Worm (Caenorhabditis elegans): ENCODE data around the gene srx-62.

Gene srx-62

DNA sequence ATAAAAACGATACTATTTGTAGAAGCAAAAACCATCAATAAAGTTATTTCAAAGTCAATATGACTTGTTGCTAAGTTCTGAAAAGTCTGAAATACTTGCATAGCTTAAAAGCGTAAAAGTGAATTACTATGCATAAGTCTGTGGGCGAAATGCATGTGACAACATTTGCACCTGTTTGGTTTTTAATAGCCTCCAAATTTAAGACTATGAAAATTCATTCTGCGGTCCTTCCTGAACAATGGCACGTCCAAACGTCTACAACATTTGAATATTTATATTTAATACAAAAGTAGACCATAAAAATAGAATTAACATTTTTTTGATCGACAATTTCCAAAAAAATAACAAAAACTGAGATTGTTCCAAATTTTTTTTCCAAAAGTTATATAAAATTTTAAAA, 26.0 kb upstream of the srx-62 start, which contains the start of gene K09D9.14:
TSS of gene K09D9.14 (minus strand) at position 101 of the 400 bp plus-strand sequence.
- TF ChIP-seq nhr-23 (tag; optimal IDR thresholded peaks at IDR 0.05) (no peak), nhr-237 (tag; optimal IDR thresholded peaks at IDR 0.05) (no peak), skn-1 (tag; optimal IDR thresholded peaks at IDR 0.05) (no peak), daf-12 (tag; optimal IDR thresholded peaks at IDR 0.05) (no peak), nhr-76 (tag; optimal IDR thresholded peaks at IDR 0.05) (no peak), nhr-12 (tag; optimal IDR thresholded peaks at IDR 0.05) (no peak), egl-27 (tag; optimal IDR thresholded peaks at IDR 0.05) (no peak), nhr-25 (tag; optimal IDR thresholded peaks at IDR 0.05) (no peak), sea-2 (GFP tag; optimal IDR thresholded peaks at IDR 0.05) (no peak), unc-39 (tag; optimal IDR thresholded peaks at IDR 0.05) (no peak), ztf-4 (tag; optimal IDR thresholded peaks at IDR 0.05) (no peak), lin-15B (tag; optimal IDR thresholded peaks at IDR 0.05) (no peak), hmg-11 (tag; optimal IDR thresholded peaks at IDR 0.05) (no peak), R02D3.7 (tag; optimal IDR thresholded peaks at IDR 0.05) (no peak), pqm-1 (tag; optimal IDR thresholded peaks at IDR 0.05) (no peak)

DNA sequence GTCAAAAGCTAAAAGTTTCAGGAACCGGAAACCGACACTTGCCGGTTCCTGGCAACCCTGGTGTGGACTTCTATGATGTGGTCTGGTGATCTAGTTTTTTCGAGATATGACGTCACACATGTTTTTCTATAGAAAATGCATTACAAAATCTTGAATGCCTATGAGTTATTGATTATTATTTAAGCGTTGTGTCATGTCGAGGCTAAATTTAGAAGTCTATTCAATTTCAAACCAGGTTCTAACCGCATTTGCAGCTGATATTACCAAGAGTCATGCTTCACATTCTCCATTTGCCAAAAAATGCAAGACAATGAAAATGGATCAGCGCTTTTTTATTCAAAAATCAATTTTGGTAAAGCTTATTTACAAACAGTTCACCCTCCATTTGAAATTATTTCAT, 23.4 kb upstream of the srx-62 start, which contains the start of gene K09D9.3:
TSS of gene K09D9.3 (plus strand) at position 301 of the 400 bp plus-strand sequence.
- TF ChIP-seq nhr-23 (tag; optimal IDR thresholded peaks at IDR 0.05) (no peak), elt-2 (tag; optimal IDR thresholded peaks at IDR 0.05) (no peak), mdl-1 (tag; optimal IDR thresholded peaks at IDR 0.05) (no peak), nhr-12 (tag; optimal IDR thresholded peaks at IDR 0.05) (no peak), ceh-28 (tag; optimal IDR thresholded peaks at IDR 0.05) (no peak), tbx-2 (tag; optimal IDR thresholded peaks at IDR 0.05) (no peak), nhr-77 (tag; optimal IDR thresholded peaks at IDR 0.05) (no peak), pha-4 (tag; optimal IDR thresholded peaks at IDR 0.05) (no peak), nhr-76 (tag; optimal IDR thresholded peaks at IDR 0.05) (no peak), hmg-11 (tag; optimal IDR thresholded peaks at IDR 0.05) (no peak), ztf-4 (tag; optimal IDR thresholded peaks at IDR 0.05) (no peak), nhr-43 (tag; optimal IDR thresholded peaks at IDR 0.05; ENCODE audit: poor library complexity, severe bottlenecking) (no peak)

DNA sequence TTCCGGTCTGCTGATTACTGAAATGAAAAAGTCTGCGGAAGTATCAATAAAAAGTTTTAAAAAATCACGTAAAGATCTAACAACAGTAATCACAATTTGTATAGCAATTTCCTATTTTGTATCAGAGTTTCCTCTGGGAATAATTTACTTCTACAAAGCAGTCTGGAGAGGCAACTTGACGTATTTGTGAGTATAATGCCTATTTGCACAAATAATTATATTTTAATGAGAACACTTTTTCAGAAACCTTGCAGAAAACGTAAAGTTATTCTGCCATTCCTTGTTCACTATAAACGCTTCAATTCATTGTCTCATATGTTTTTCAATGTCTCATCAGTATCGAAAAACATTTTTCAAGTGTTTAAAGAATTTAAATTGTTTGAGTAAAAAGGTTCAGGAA, 22.9 kb upstream of the srx-62 start:
- TF ChIP-seq nhr-43 (tag; optimal IDR thresholded peaks at IDR 0.05; ENCODE audit: poor library complexity, severe bottlenecking) (no peak), skn-1 (tag; optimal IDR thresholded peaks at IDR 0.05) (no peak), snpc-4 (tag; optimal IDR thresholded peaks at IDR 0.05) (no peak), ceh-82 (tag; optimal IDR thresholded peaks at IDR 0.05) (no peak)

DNA sequence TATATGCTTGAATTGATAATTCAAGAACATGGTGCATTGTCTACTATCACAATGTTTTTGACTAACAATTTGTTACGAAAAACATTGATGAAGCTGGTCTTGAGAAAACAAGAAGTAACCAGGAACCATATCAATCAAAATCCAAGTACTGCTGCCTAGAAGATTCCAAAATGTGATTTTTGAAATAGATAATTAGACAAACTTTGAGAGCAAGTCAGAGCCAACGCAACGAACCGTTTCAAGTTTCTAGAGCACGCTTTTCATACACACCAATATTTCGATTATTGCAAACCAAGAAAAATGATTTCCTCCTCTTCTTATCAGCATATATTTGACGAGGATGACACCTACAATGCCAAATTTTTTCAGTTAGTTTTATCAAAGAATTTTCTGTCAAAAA, 21.0 kb upstream of the srx-62 start, which contains the start of gene srw-89:
TSS of gene srw-89 (plus strand) at position 301 of the 400 bp plus-strand sequence.
- TF ChIP-seq elt-2 (tag; optimal IDR thresholded peaks at IDR 0.05) = no peak
- TF ChIP-seq R02D3.7 (tag; optimal IDR thresholded peaks at IDR 0.05) = no peak
- no peak for TF ChIP-seq tbx-2 (tag; optimal IDR thresholded peaks at IDR 0.05)
- no peak for TF ChIP-seq unc-39 (tag; optimal IDR thresholded peaks at IDR 0.05)
- no peak for TF ChIP-seq pqm-1 (tag; optimal IDR thresholded peaks at IDR 0.05)
- no peak for TF ChIP-seq ZK546.5 (tag; optimal IDR thresholded peaks at IDR 0.05)
- TF ChIP-seq pha-4 (tag; optimal IDR thresholded peaks at IDR 0.05) = no peak
- no peak for TF ChIP-seq zag-1 (tag; optimal IDR thresholded peaks at IDR 0.05)
- no peak for TF ChIP-seq fos-1 (tag; optimal IDR thresholded peaks at IDR 0.05)
- no peak for TF ChIP-seq ama-1 (optimal IDR thresholded peaks at IDR 0.05)
- TF ChIP-seq elt-1 (tag; optimal IDR thresholded peaks at IDR 0.05) = no peak
- no peak for TF ChIP-seq daf-12 (tag; optimal IDR thresholded peaks at IDR 0.05)
- TF ChIP-seq aly-2 (tag; optimal IDR thresholded peaks at IDR 0.05) = no peak
- no peak for TF ChIP-seq snpc-4 (tag; optimal IDR thresholded peaks at IDR 0.05)
- TF ChIP-seq nhr-12 (tag; optimal IDR thresholded peaks at IDR 0.05) = no peak
- no peak for TF ChIP-seq mml-1 (tag; optimal IDR thresholded peaks at IDR 0.05)
- TF ChIP-seq egl-5 (tag; optimal IDR thresholded peaks at IDR 0.05) = no peak
- TF ChIP-seq ceh-28 (tag; optimal IDR thresholded peaks at IDR 0.05) = no peak

DNA sequence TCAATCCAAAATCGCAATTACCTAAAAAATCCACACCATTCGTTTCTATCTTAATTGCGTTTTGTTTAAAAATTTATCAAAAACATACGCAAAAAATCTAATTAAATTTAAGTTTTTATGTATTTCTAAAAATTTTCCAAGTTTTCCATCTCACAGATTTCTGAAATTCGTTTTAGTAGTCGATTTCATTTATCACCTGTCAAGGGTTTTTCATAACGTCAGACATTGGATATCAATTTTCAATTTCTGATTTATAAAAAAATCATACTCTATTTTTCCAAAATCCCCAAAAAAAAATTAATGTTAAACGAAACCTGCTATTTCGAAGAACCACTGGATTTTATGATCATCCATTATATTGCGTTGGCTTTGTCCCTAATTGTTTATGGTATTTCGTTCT, 14.4 kb upstream of the srx-62 start, which contains the start of gene srh-4:
TSS of gene srh-4 (plus strand) at position 301 of the 400 bp plus-strand sequence.
- TF ChIP-seq egl-27 (tag; optimal IDR thresholded peaks at IDR 0.05) = no peak
- TF ChIP-seq ztf-4 (tag; optimal IDR thresholded peaks at IDR 0.05) = no peak
- no peak for TF ChIP-seq mdl-1 (tag; optimal IDR thresholded peaks at IDR 0.05)
- no peak for TF ChIP-seq nhr-23 (tag; optimal IDR thresholded peaks at IDR 0.05)
- TF ChIP-seq nfya-1 (tag; optimal IDR thresholded peaks at IDR 0.05; ENCODE audit: insufficient read depth) = no peak
- TF ChIP-seq lsy-12 (tag; optimal IDR thresholded peaks at IDR 0.05) = no peak
- TF ChIP-seq tbx-2 (tag; optimal IDR thresholded peaks at IDR 0.05) = no peak
- TF ChIP-seq skn-1 (tag; optimal IDR thresholded peaks at IDR 0.05) = no peak
- no peak for TF ChIP-seq nhr-28 (tag; optimal IDR thresholded peaks at IDR 0.05)
- TF ChIP-seq aly-2 (tag; optimal IDR thresholded peaks at IDR 0.05) = no peak
- no peak for TF ChIP-seq fkh-2 (tag; optimal IDR thresholded peaks at IDR 0.05)
- TF ChIP-seq nhr-12 (tag; optimal IDR thresholded peaks at IDR 0.05) = no peak
- no peak for TF ChIP-seq elt-3 (tag; optimal IDR thresholded peaks at IDR 0.05)
- TF ChIP-seq pha-4 (tag; optimal IDR thresholded peaks at IDR 0.05) = no peak
- no peak for TF ChIP-seq mml-1 (tag; optimal IDR thresholded peaks at IDR 0.05)
- no peak for TF ChIP-seq nhr-11 (tag; optimal IDR thresholded peaks at IDR 0.05)
- TF ChIP-seq fos-1 (tag; optimal IDR thresholded peaks at IDR 0.05) = no peak
